Fruit fly (Drosophila melanogaster): ENCODE results near the gene mthl15.

Gene mthl15

dm6 chr2L:10255725-10256158 is 17.6 kb upstream of the mthl15 start, which contains the start of gene CG5676 (continued):
- no peak for TF ChIP-seq NfI (GFP tag; optimal IDR thresholded peaks at IDR 0.05)
- TF ChIP-seq CG10366 (GFP tag; IDR thresholded peaks at IDR 0.05) = no peak
- TF ChIP-seq CG5180 (GFP tag; optimal IDR thresholded peaks at IDR 0.05) = no peak
- TF ChIP-seq pfk (GFP tag; optimal IDR thresholded peaks at IDR 0.05) = peak; percentile 97
- TF ChIP-seq CG10543 (GFP tag; optimal IDR thresholded peaks at IDR 0.05) = no peak
- no peak for TF ChIP-seq ci (GFP tag; IDR thresholded peaks at IDR 0.05)
- TF ChIP-seq CG7745 (tag; optimal IDR thresholded peaks at IDR 0.05) = peak; percentile 36
- TF ChIP-seq br (optimal IDR thresholded peaks at IDR 0.05) = no peak
- TF ChIP-seq CG9817 (tag; optimal IDR thresholded peaks at IDR 0.05) = no peak
- TF ChIP-seq CG2129 (GFP tag; IDR thresholded peaks at IDR 0.05; ENCODE audit: partially characterized antibody) = no peak
- TF ChIP-seq klu (GFP tag; IDR thresholded peaks at IDR 0.05) = no peak
- TF ChIP-seq ara (GFP tag; IDR thresholded peaks at IDR 0.05) = no peak
- TF ChIP-seq CG17186 (GFP tag; optimal IDR thresholded peaks at IDR 0.05) = no peak
- TF ChIP-seq CG2116 (GFP tag; optimal IDR thresholded peaks at IDR 0.05) = no peak
- peak; percentile 4 for TF ChIP-seq nom (GFP tag; optimal IDR thresholded peaks at IDR 0.05)
- no peak for TF ChIP-seq Elba2 (GFP tag; optimal IDR thresholded peaks at IDR 0.05)
- no peak for TF ChIP-seq CG17385 (GFP tag; optimal IDR thresholded peaks at IDR 0.05)
- no peak; the same call in 1 of the 2 replicates for TF ChIP-seq CG31224 (GFP tag; IDR thresholded peaks at IDR 0.05)
- TF ChIP-seq gfzf (GFP tag; optimal IDR thresholded peaks at IDR 0.05) = peak; percentile 39
- TF ChIP-seq CG1529 (GFP tag; optimal IDR thresholded peaks at IDR 0.05) = no peak
- TF ChIP-seq Fer3 (tag; optimal IDR thresholded peaks at IDR 0.05) = no peak
- no peak for TF ChIP-seq NC2α (GFP tag; optimal IDR thresholded peaks at IDR 0.05)
- TF ChIP-seq fd3F (GFP tag; optimal IDR thresholded peaks at IDR 0.05) = no peak
- TF ChIP-seq Sry-δ (GFP tag; optimal IDR thresholded peaks at IDR 0.05) = peak; percentile 38
- no peak for TF ChIP-seq CG2875 (GFP tag; optimal IDR thresholded peaks at IDR 0.05)
- TF ChIP-seq bcd (GFP tag; optimal IDR thresholded peaks at IDR 0.05) = no peak
- TF ChIP-seq Tbp (GFP tag; optimal IDR thresholded peaks at IDR 0.05) = no peak
- TF ChIP-seq CG3065 (GFP tag; optimal IDR thresholded peaks at IDR 0.05) = no peak
- TF ChIP-seq ato (GFP tag; IDR thresholded peaks at IDR 0.05; ENCODE audit: partially characterized antibody) = no peak
- TF ChIP-seq CG16815 (GFP tag; optimal IDR thresholded peaks at IDR 0.05) = no peak
- TF ChIP-seq caup (GFP tag; optimal IDR thresholded peaks at IDR 0.05; ENCODE audit: severe bottlenecking) = no peak
- peak; percentile 44 for TF ChIP-seq CG14710 (tag; optimal IDR thresholded peaks at IDR 0.05)
- TF ChIP-seq trem (tag; optimal IDR thresholded peaks at IDR 0.05) = peak; percentile 31
- TF ChIP-seq gcm (GFP tag; optimal IDR thresholded peaks at IDR 0.05) = no peak
- no peak for TF ChIP-seq CG18599 (GFP tag; optimal IDR thresholded peaks at IDR 0.05)
- no peak for TF ChIP-seq CG6854 (GFP tag; optimal IDR thresholded peaks at IDR 0.05)
- no peak for TF ChIP-seq so (GFP tag; IDR thresholded peaks at IDR 0.05)
- no peak for TF ChIP-seq sisA (GFP tag; IDR thresholded peaks at IDR 0.05)
- TF ChIP-seq H15 (GFP tag; IDR thresholded peaks at IDR 0.05) = no peak
- TF ChIP-seq Sin3A (optimal IDR thresholded peaks at IDR 0.05) = no peak
- peak; percentile 71 for TF ChIP-seq pzg (GFP tag; optimal IDR thresholded peaks at IDR 0.05)
- TF ChIP-seq emc (GFP tag; optimal IDR thresholded peaks at IDR 0.05) = no peak
- no peak for TF ChIP-seq CG9932 (GFP tag; IDR thresholded peaks at IDR 0.05)
- TF ChIP-seq CG4707 (GFP tag; optimal IDR thresholded peaks at IDR 0.05) = no peak
- no peak for TF ChIP-seq CG11093 (GFP tag; IDR thresholded peaks at IDR 0.05)
- peak; percentile 26 for TF ChIP-seq Ets97D (GFP tag; optimal IDR thresholded peaks at IDR 0.05)
- TF ChIP-seq CG15601 (tag; optimal IDR thresholded peaks at IDR 0.05) = no peak
- no peak for TF ChIP-seq eyg (GFP tag; optimal IDR thresholded peaks at IDR 0.05)
- no peak for TF ChIP-seq da (GFP tag; optimal IDR thresholded peaks at IDR 0.05)
- TF ChIP-seq prd (optimal IDR thresholded peaks at IDR 0.05) = no peak
- TF ChIP-seq prd (GFP tag; IDR thresholded peaks at IDR 0.05) = no peak
- TF ChIP-seq Optix (GFP tag; IDR thresholded peaks at IDR 0.05) = no peak

All from whole organism, embryonic.